Fruit fly (Drosophila melanogaster): ENCODE measurements around the gene Smg6.

DNA sequence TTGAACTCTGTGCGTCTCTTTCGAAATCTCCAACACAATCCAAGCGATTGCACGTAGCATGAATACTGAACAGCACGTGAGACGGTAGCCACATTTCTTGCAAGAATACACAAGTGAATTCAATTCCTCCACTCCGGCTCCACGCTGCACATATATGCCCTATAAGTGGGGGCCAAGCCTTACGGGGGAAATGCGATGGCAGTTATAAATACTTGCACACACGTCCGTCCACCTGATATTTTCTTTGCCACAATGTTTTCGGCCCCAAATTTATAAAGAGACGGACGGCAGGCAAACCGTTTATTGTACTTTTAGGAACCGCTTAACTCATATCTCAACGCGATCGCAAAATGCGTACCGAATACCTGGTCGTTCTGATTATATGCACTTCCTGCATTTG, 12.8 kb upstream of the Smg6 start, which contains the start of gene CG11786:
- no peak for TF ChIP-seq CG5204 (GFP tag; optimal IDR thresholded peaks at IDR 0.05)
- TF ChIP-seq kay (GFP tag; ENCODE audit: borderline replicate concordance), result no peak
- no peak for TF ChIP-seq Crg-1 (GFP tag; optimal IDR thresholded peaks at IDR 0.05)
- no peak for TF ChIP-seq CG33017 (tag; optimal IDR thresholded peaks at IDR 0.05)
- no peak for TF ChIP-seq ovo (GFP tag; optimal IDR thresholded peaks at IDR 0.05)
- no peak for TF ChIP-seq CG12768 (GFP tag; optimal IDR thresholded peaks at IDR 0.05)
- TF ChIP-seq CG7045 (GFP tag; optimal IDR thresholded peaks at IDR 0.05), result no peak
- no peak for TF ChIP-seq Clk (GFP tag; optimal IDR thresholded peaks at IDR 0.05)
- no peak for TF ChIP-seq pad (GFP tag; optimal IDR thresholded peaks at IDR 0.05)
- no peak for TF ChIP-seq CG14711 (tag; optimal IDR thresholded peaks at IDR 0.05)
- no peak for TF ChIP-seq cic (GFP tag; optimal IDR thresholded peaks at IDR 0.05)
- TF ChIP-seq cnc (optimal IDR thresholded peaks at IDR 0.05), result no peak

All from whole organism, adult.